Worm (Caenorhabditis elegans) whole organism, L1 larva: ENCODE measurements around the gene Y47D7A.18.

Source experiments
- C04F5.9 ChIP-seq: sonication (generic microtip); optimal IDR thresholded peaks from 2 replicates; lab custom pipeline; 2016; ENCODE audit warnings: missing genetic modification characterization, missing compliant biosample characterization
- C16A3.4 ChIP-seq: fragments of 150-350 bp; optimal IDR thresholded peaks from 2 replicates; lab custom pipeline; 2014; ENCODE audit warnings: missing biosample characterization, missing genetic modification characterization
- alr-1 ChIP-seq: fragments of 200-800 bp; sonication (Bioruptor generic); optimal IDR thresholded peaks from 2 replicates; lab custom pipeline; 2018; ENCODE audit warnings: borderline replicate concordance, mild to moderate bottlenecking, missing genetic modification characterization, missing compliant biosample characterization
- aly-2 ChIP-seq: fragments of 150-350 bp; optimal IDR thresholded peaks from 2 replicates; lab custom pipeline; 2014; ENCODE audit warnings: missing biosample characterization, missing genetic modification characterization
- blmp-1 ChIP-seq: fragments of 150-350 bp; optimal IDR thresholded peaks from 2 replicates; lab custom pipeline; 2014; ENCODE audit warnings: missing biosample characterization, missing genetic modification characterization
- ceh-63 ChIP-seq: fragments of 200-800 bp; sonication (Bioruptor generic); optimal IDR thresholded peaks from 2 replicates; lab custom pipeline; 2018; ENCODE audit warnings: mild to moderate bottlenecking, missing genetic modification characterization, missing compliant biosample characterization
- ceh-90 ChIP-seq: sonication (generic microtip); optimal IDR thresholded peaks from 2 replicates; lab custom pipeline; 2016; ENCODE audit warnings: missing genetic modification characterization, missing compliant biosample characterization
- ces-1 ChIP-seq: fragments of 150-350 bp; optimal IDR thresholded peaks from 2 replicates; lab custom pipeline; 2014; ENCODE audit warnings: missing biosample characterization, missing genetic modification reagents, missing genetic modification characterization
- efl-1 ChIP-seq, 4 experiments: fragments of 150-350 bp; optimal IDR thresholded peaks in 3 of 4; peaks in 1 of 4; 1 replicate in 1 of 4; 2 replicates in 3 of 4; lab custom pipeline; 2014; ENCODE audit warnings: missing biosample characterization in 2 of 4, missing genetic modification characterization in 2 of 4, missing genetic modification reagents in 2 of 4
- fkh-4 ChIP-seq: sonication (generic microtip); optimal IDR thresholded peaks from 2 replicates; lab custom pipeline; 2016; ENCODE audit warnings: missing compliant biosample characterization, missing genetic modification characterization, borderline replicate concordance
- fkh-8 ChIP-seq: sonication (generic microtip); optimal IDR thresholded peaks from 2 replicates; lab custom pipeline; 2016; ENCODE audit warnings: mild to moderate bottlenecking, missing genetic modification characterization, missing compliant biosample characterization
- hlh-4 ChIP-seq: sonication (generic microtip); optimal IDR thresholded peaks from 2 replicates; lab custom pipeline; 2016; ENCODE audit warnings: mild to moderate bottlenecking, missing genetic modification characterization, missing compliant biosample characterization
- hpl-2 ChIP-seq: fragments of 150-350 bp; optimal IDR thresholded peaks from 2 replicates; lab custom pipeline; 2014; ENCODE audit warnings: missing biosample characterization, missing genetic modification reagents, missing genetic modification characterization
- irx-1 ChIP-seq: sonication (generic microtip); optimal IDR thresholded peaks from 2 replicates; lab custom pipeline; 2016; ENCODE audit warnings: missing genetic modification characterization, missing compliant biosample characterization
- isw-1 ChIP-seq: fragments of 200-800 bp; sonication (Bioruptor generic); IDR thresholded peaks from 2 replicates; pipeline ENCODE4 v1.3.6; 2022; ENCODE audit warnings: missing genetic modification characterization, missing compliant biosample characterization
- jun-1 ChIP-seq: fragments of 150-350 bp; optimal IDR thresholded peaks from 2 replicates; lab custom pipeline; 2014; ENCODE audit warnings: missing biosample characterization, missing genetic modification reagents, missing genetic modification characterization
- lin-13 ChIP-seq: fragments of 150-350 bp; optimal IDR thresholded peaks from 2 replicates; lab custom pipeline; 2014; ENCODE audit warnings: missing biosample characterization, missing genetic modification reagents, missing genetic modification characterization
- lin-15B ChIP-seq: fragments of 150-350 bp; sonication (generic microtip); optimal IDR thresholded peaks from 3 replicates; lab custom pipeline; 2014; ENCODE audit warnings: missing biosample characterization, missing genetic modification characterization
- lin-39 ChIP-seq: fragments of 150-350 bp; optimal IDR thresholded peaks from 2 replicates; lab custom pipeline; 2014; ENCODE audit warnings: missing biosample characterization, missing genetic modification reagents, missing genetic modification characterization
- lir-3 ChIP-seq: sonication (generic microtip); optimal IDR thresholded peaks from 2 replicates; lab custom pipeline; 2016; ENCODE audit warnings: mild to moderate bottlenecking, missing genetic modification characterization, moderate library complexity, missing compliant biosample characterization; ENCODE audit not compliant: poor library complexity
- lsy-2 ChIP-seq, 2 experiments: fragments of 150-350 bp; optimal IDR thresholded peaks; 2 replicates each; lab custom pipeline; 2014; ENCODE audit warnings: missing biosample characterization in 2 of 2, missing genetic modification characterization in 2 of 2
- mab-9 ChIP-seq: fragments of 200-800 bp; sonication (Bioruptor generic); IDR thresholded peaks from 2 replicates; pipeline ENCODE4 v1.3.6; 2022; ENCODE audit warnings: missing genetic modification reagents, missing genetic modification characterization, missing compliant biosample characterization
- mdl-1 ChIP-seq, 2 experiments: fragments of 150-350 bp; optimal IDR thresholded peaks; 2 replicates each; lab custom pipeline; 2014 to 2017; ENCODE audit warnings: missing biosample characterization in 2 of 2, missing genetic modification characterization in 2 of 2, inconsistent platforms in 1 of 2
- nhr-20 ChIP-seq: sonication (generic microtip); optimal IDR thresholded peaks from 2 replicates; lab custom pipeline; 2016; ENCODE audit warnings: mild to moderate bottlenecking, missing genetic modification characterization, missing compliant biosample characterization
- nhr-47 ChIP-seq: sonication (generic microtip); optimal IDR thresholded peaks from 2 replicates; lab custom pipeline; 2016; ENCODE audit warnings: mild to moderate bottlenecking, missing genetic modification characterization, moderate library complexity, missing compliant biosample characterization
- nhr-84 ChIP-seq: sonication (generic microtip); optimal IDR thresholded peaks from 2 replicates; lab custom pipeline; 2017; ENCODE audit warnings: missing biosample characterization, missing genetic modification characterization
- nhr-85 ChIP-seq: sonication (generic microtip); peaks from one replicate; lab custom pipeline; 2016; ENCODE audit warnings: missing genetic modification characterization, inconsistent platforms, missing compliant biosample characterization
- nhr-90 ChIP-seq: sonication (generic microtip); optimal IDR thresholded peaks from 2 replicates; lab custom pipeline; 2016; ENCODE audit warnings: mild to moderate bottlenecking, missing genetic modification characterization, missing compliant biosample characterization; ENCODE audit not compliant: poor library complexity
- rnt-1 ChIP-seq: sonication (generic microtip); optimal IDR thresholded peaks from 2 replicates; lab custom pipeline; 2016; ENCODE audit warnings: mild to moderate bottlenecking, missing genetic modification characterization, moderate library complexity, missing compliant biosample characterization
- sptf-1 ChIP-seq: fragments of 150-350 bp; optimal IDR thresholded peaks from 2 replicates; lab custom pipeline; 2014; ENCODE audit warnings: missing biosample characterization, missing genetic modification characterization
- sup-37 ChIP-seq: fragments of 200-800 bp; sonication (Bioruptor generic); optimal IDR thresholded peaks from 2 replicates; lab custom pipeline; 2018; ENCODE audit warnings: mild to moderate bottlenecking, missing genetic modification characterization, missing compliant biosample characterization
- unc-130 ChIP-seq: fragments of 150-350 bp; optimal IDR thresholded peaks from 2 replicates; lab custom pipeline; 2017; ENCODE audit warnings: missing biosample characterization, missing genetic modification characterization, inconsistent platforms
- unc-86 ChIP-seq: sonication (generic microtip); optimal IDR thresholded peaks from 2 replicates; lab custom pipeline; 2016; ENCODE audit warnings: missing genetic modification characterization, missing compliant biosample characterization
- unc-98 ChIP-seq: fragments of 200-800 bp; sonication (Bioruptor generic); IDR thresholded peaks from 2 replicates; pipeline ENCODE4 v1.3.6; 2022; ENCODE audit warnings: missing genetic modification characterization, missing compliant biosample characterization
- vab-15 ChIP-seq: sonication (generic microtip); optimal IDR thresholded peaks from 2 replicates; lab custom pipeline; 2017; ENCODE audit warnings: missing genotype, mild to moderate bottlenecking, missing genetic modification characterization, missing compliant biosample characterization

Y47D7A.18 gene

DNA sequence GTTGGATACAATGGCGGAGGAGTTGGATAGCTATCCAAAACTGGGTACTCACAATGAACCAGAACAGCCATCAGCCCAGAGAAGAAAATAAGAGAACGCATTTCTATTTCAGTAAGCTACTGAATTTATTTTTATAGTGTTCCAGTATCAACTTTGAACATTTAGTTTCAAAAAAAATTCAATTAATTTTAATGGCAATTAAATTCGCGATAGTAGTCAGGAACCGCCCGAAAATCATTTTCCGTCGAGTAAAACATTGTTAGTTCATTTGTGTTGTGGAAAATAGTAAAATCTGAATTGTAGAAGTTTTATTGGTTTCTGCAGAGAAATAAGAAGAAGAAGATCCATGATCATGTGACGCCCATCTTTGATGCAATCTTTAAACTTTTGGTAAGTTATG is 1.5 kb upstream of the Y47D7A.18 start, which contains the start of gene Y47D7A.6:
TSS of gene Y47D7A.6 (minus strand) at position 101 of the 400 bp plus-strand sequence.
- TF ChIP-seq lin-39 (tag; lab: Kevin White, UChicago) = no peak
- TF ChIP-seq lsy-2 (tag; optimal IDR thresholded peaks at IDR 0.05; lab: Kevin White, UChicago) = no peak
- TF ChIP-seq vab-15 (tag; lab: Kevin White, UChicago) = no peak
- TF ChIP-seq lin-13 (GFP tag; lab: Kevin White, UChicago) = no peak
- TF ChIP-seq ceh-90 (tag; lab: Kevin White, UChicago) = no peak
- no peak for TF ChIP-seq aly-2 (tag; lab: Kevin White, UChicago)
- no peak for TF ChIP-seq fkh-4 (tag; lab: Kevin White, UChicago)
- TF ChIP-seq jun-1 = no peak
- TF ChIP-seq alr-1 (tag; lab: Kevin White, UChicago) = no peak
- TF ChIP-seq efl-1 (optimal IDR thresholded peaks at IDR 0.05; lab: Kevin White, UChicago) = no peak
- no peak for TF ChIP-seq efl-1 (GFP tag; optimal IDR thresholded peaks at IDR 0.05 in 1 of 2; lab: Kevin White, UChicago)
- TF ChIP-seq isw-1 (GFP tag; lab: Robert Waterston, UW) = no peak
- no peak for TF ChIP-seq fkh-8 (tag; lab: Kevin White, UChicago)
- no peak for TF ChIP-seq unc-98 (GFP tag; lab: Robert Waterston, UW)
- no peak for TF ChIP-seq ceh-63
- no peak for TF ChIP-seq lir-3 (tag; lab: Kevin White, UChicago)
- TF ChIP-seq unc-86 (tag; lab: Kevin White, UChicago) = no peak
- TF ChIP-seq sup-37 (GFP tag; lab: Kevin White, UChicago) = no peak
- TF ChIP-seq rnt-1 (tag; lab: Kevin White, UChicago) = no peak

- TF ChIP-seq hlh-4 (tag; lab: Kevin White, UChicago) = no peak
- no peak for TF ChIP-seq unc-130 (tag; lab: Kevin White, UChicago)
- TF ChIP-seq nhr-85 = no peak
- no peak for TF ChIP-seq fkh-4 (tag; lab: Kevin White, UChicago)
- TF ChIP-seq blmp-1 = no peak
- no peak for TF ChIP-seq jun-1
- no peak for TF ChIP-seq mdl-1 (tag; optimal IDR thresholded peaks at IDR 0.05; lab: Kevin White, UChicago)
- TF ChIP-seq hpl-2 (GFP tag; lab: Kevin White, UChicago) = no peak
- no peak for TF ChIP-seq sup-37 (GFP tag; lab: Kevin White, UChicago)
- no peak for TF ChIP-seq mab-9 (GFP tag; lab: Robert Waterston, UW)
- TF ChIP-seq lin-13 (GFP tag; lab: Kevin White, UChicago) = no peak
- no peak for TF ChIP-seq C04F5.9 (tag; lab: Kevin White, UChicago)
- TF ChIP-seq irx-1 = no peak
- no peak for TF ChIP-seq unc-86 (tag; lab: Kevin White, UChicago)
These were observed 2.0 kb downstream of the Y47D7A.18 start, which contains the start of gene grl-5 for ce11 chrV:4414613-4415071. TSS of gene grl-5 (minus strand) at chrV:4414663.

- no peak for TF ChIP-seq nhr-20
- TF ChIP-seq lin-15B (tag; lab: Kevin White, UChicago) = no peak
- TF ChIP-seq lir-3 (tag; lab: Kevin White, UChicago) = no peak
- no peak for TF ChIP-seq nhr-84
- no peak for TF ChIP-seq sptf-1 (tag; lab: Kevin White, UChicago)
- TF ChIP-seq nhr-47 (tag; lab: Kevin White, UChicago) = no peak
These were observed 4.9 kb downstream of the Y47D7A.18 start, which contains the start of gene Y47D7A.17 for ce11 chrV:4411714-4412113. TSS of gene Y47D7A.17 (minus strand) at chrV:4411814.

DNA sequence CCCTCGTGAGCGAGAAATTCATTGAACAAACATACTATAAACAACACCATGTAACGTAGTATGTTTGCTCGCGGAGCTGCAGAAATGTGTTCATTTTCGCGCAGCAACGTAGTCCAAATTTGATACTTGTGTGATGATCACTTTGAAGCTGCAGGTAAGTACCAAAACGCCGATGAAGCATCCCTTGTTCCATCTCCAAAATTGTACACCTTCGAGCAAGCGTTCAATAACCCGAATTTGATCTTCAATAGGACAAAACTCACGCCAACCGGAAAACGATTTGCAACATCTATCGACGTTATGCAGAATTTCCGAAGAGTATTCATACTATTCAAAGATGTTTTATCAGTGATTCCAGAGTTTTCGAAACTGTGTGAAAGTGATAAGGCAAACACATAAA is 6.0 kb downstream of the Y47D7A.18 start, which contains the start of gene Y47D7A.3:
TSS of gene Y47D7A.3 (plus strand) at position 301 of the 400 bp plus-strand sequence.
- no peak for TF ChIP-seq ces-1
- no peak for TF ChIP-seq C16A3.4
- no peak for TF ChIP-seq nhr-90 (tag; lab: Kevin White, UChicago)
